Worm (Caenorhabditis elegans) whole organism, L4 larva: ENCODE measurements around the gene D1005.10.

Source experiments
- ZK337.2 ChIP-seq: fragments of 200-800 bp; sonication (Bioruptor generic); IDR thresholded peaks from 2 replicates; pipeline ENCODE4 v1.3.6; 2022; ENCODE audit warnings: missing genetic modification reagents, missing genetic modification characterization, missing compliant biosample characterization
- ama-1 ChIP-seq: fragments of 150-350 bp; optimal IDR thresholded peaks from 2 replicates; lab custom pipeline; 2014; ENCODE audit warnings: inconsistent platforms, mixed read lengths
- attf-4 ChIP-seq: sonication (generic microtip); optimal IDR thresholded peaks from 3 replicates; lab custom pipeline; 2017; ENCODE audit warnings: missing biosample characterization, missing genetic modification characterization
- ceh-82 ChIP-seq: sonication (generic microtip); optimal IDR thresholded peaks from 2 replicates; lab custom pipeline; 2017; ENCODE audit warnings: missing biosample characterization, missing genetic modification characterization
- nhr-41 ChIP-seq: fragments of 200-800 bp; sonication (Bioruptor generic); IDR thresholded peaks from 2 replicates; pipeline ENCODE4 v1.3.6; 2022; ENCODE audit warnings: missing genetic modification reagents, missing genetic modification characterization, missing compliant biosample characterization
- pqm-1 ChIP-seq: sonication (generic microtip); optimal IDR thresholded peaks from 2 replicates; lab custom pipeline; 2017; ENCODE audit warnings: missing biosample characterization, missing genetic modification characterization
- snpc-4 ChIP-seq: fragments of 150-350 bp; optimal IDR thresholded peaks from 2 replicates; lab custom pipeline; 2014; ENCODE audit warnings: missing biosample characterization, missing genetic modification characterization
- tra-1 ChIP-seq: fragments of 200-800 bp; sonication (Bioruptor generic); IDR thresholded peaks from 2 replicates; pipeline ENCODE4 v1.3.6; 2022; ENCODE audit warnings: missing genetic modification reagents, missing genetic modification characterization, missing compliant biosample characterization
- ztf-11 ChIP-seq: fragments of 150-350 bp; optimal IDR thresholded peaks from 2 replicates; lab custom pipeline; 2014; ENCODE audit warnings: missing biosample characterization, missing genetic modification characterization

DNA sequence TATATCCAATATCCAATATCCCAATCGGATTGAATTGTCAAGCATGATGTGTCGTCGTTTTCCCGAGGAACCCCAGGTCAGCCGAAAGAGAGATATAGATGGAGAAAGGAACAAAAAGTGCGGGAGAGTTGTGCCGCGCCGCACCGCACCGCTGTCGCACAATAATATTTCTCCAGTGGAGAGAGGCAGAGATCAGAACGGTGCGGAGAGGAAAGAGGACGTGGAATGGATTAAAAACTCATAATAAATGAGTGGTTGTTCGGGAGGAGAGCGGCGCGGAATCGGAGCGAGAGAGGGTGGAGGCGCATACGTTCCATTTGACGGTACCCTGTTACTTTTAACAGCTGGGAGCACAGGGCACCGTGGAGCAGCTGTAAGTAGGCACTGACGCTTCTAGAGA is 31.5 kb upstream of the D1005.10 start:
- TF ChIP-seq ZK337.2 = no peak
- no peak for TF ChIP-seq nhr-41
- TF ChIP-seq ztf-11 (tag; lab: Kevin White, UChicago) = no peak
- TF ChIP-seq attf-4 = no peak
- TF ChIP-seq ceh-82 (tag; lab: Kevin White, UChicago) = no peak
- TF ChIP-seq tra-1 = no peak
- TF ChIP-seq snpc-4 (tag; lab: Kevin White, UChicago) = no peak
- TF ChIP-seq ama-1 (lab: Kevin White, UChicago) = no peak
- TF ChIP-seq pqm-1 = no peak
